Fruit fly (Drosophila melanogaster): ENCODE results near the gene Usp1.

DNA sequence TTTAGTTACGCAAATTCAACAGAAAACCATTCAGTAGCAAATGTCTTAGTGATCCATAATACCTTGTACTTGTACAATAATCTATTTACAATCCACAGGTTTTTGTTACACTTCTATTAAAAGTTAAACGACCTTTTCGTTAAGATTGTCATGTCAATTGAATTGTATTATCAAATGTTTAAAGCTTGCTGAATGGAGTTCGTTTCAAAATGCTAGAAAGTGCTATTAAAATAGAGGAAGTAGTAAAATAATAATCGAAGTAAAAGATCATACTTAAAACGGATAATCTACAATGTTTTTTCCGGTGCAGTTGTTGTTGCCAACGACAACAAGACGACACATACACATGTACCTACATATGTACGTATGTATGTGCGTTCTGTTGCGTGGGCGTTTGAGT, 11.0 kb upstream of the Usp1 start:
- TF ChIP-seq Sin3A (optimal IDR thresholded peaks at IDR 0.05) (no peak), insv (optimal IDR thresholded peaks at IDR 0.05) (no peak), psq (optimal IDR thresholded peaks at IDR 0.05) (no peak)

All from Kc167 (cell line).